Fruit fly (Drosophila melanogaster) whole organism, wandering third instar larva: ENCODE data around the gene Fancl.
A peak's percentile ranks its signal among the peaks of the same experiment; 100 is the strongest.

Experiments
- Abd-B ChIP-seq: fragments of >200 bp; optimal IDR thresholded peaks from 2 replicates; lab custom pipeline; 2017; ENCODE audit warnings: missing biosample characterization, missing genetic modification characterization
- CG32264 ChIP-seq: fragments of 200-800 bp; sonication (Bioruptor generic); optimal IDR thresholded peaks from 2 replicates; lab custom pipeline; 2016; ENCODE audit warnings: missing biosample characterization, missing genetic modification characterization
- CG9705 ChIP-seq: fragments of 200-800 bp; sonication (Bioruptor generic); optimal IDR thresholded peaks from 2 replicates; lab custom pipeline; 2018; ENCODE audit warnings: missing biosample characterization, mild to moderate bottlenecking, missing genetic modification characterization
- CrebA ChIP-seq: fragments of 200-800 bp; sonication (Bioruptor generic); optimal IDR thresholded peaks from 2 replicates; lab custom pipeline; 2016; ENCODE audit warnings: missing biosample characterization, mild to moderate bottlenecking, missing genetic modification characterization, borderline replicate concordance
- Dfd ChIP-seq: fragments of >200 bp; optimal IDR thresholded peaks from 2 replicates; lab custom pipeline; 2017; ENCODE audit warnings: missing biosample characterization, missing genetic modification characterization
- Dif ChIP-seq: fragments of 200-275, 200-300 bp; sonication (Bioruptor generic); optimal IDR thresholded peaks from 2 replicates; lab custom pipeline; 2018; ENCODE audit warnings: missing biosample characterization, missing genetic modification characterization; ENCODE audit not compliant: partially characterized antibody
- GATAd ChIP-seq: sonication (Bioruptor generic); optimal IDR thresholded peaks from 2 replicates; lab custom pipeline; 2016; ENCODE audit warnings: missing biosample characterization, missing genetic modification characterization
- HLH106 ChIP-seq: fragments of 200-800 bp; optimal IDR thresholded peaks from 3 replicates; lab custom pipeline; 2019; ENCODE audit warnings: missing biosample characterization, mild to moderate bottlenecking, missing genetic modification characterization, moderate library complexity
- Hnf4 ChIP-seq: fragments of 200-800 bp; sonication (Bioruptor generic); optimal IDR thresholded peaks from 2 replicates; lab custom pipeline; 2016; ENCODE audit warnings: missing biosample characterization, mild to moderate bottlenecking, missing genetic modification characterization
- Hr78 ChIP-seq: fragments of >200 bp; optimal IDR thresholded peaks from 2 replicates; lab custom pipeline; 2017; ENCODE audit warnings: missing biosample characterization, missing genetic modification characterization
- Hr83 ChIP-seq: fragments of 200-300 bp; sonication (Bioruptor generic); optimal IDR thresholded peaks from 2 replicates; lab custom pipeline; 2016; ENCODE audit warnings: missing biosample characterization, mild to moderate bottlenecking, missing genetic modification characterization, moderate library complexity; ENCODE audit not compliant: poor library complexity, severe bottlenecking
- Jra ChIP-seq: sonication (Bioruptor generic); optimal IDR thresholded peaks from 2 replicates; lab custom pipeline; 2016; ENCODE audit warnings: missing biosample characterization, missing genetic modification characterization
- Mio ChIP-seq: sonication (Bioruptor generic); optimal IDR thresholded peaks from 2 replicates; lab custom pipeline; 2016; ENCODE audit warnings: missing biosample characterization, missing genetic modification characterization
- Myc ChIP-seq: fragments of >200 bp; optimal IDR thresholded peaks from 2 replicates; lab custom pipeline; 2017
- N ChIP-seq: fragments of >200 bp; optimal IDR thresholded peaks from 2 replicates; lab custom pipeline; 2018; ENCODE audit warnings: missing biosample characterization, missing external identifiers, missing genetic modification characterization
- OdsH ChIP-seq: fragments of 200-800 bp; sonication (Bioruptor generic); optimal IDR thresholded peaks from 2 replicates; lab custom pipeline; 2016; ENCODE audit warnings: missing biosample characterization, mild to moderate bottlenecking, missing genetic modification characterization
- Rel ChIP-seq, 2 experiments: fragments of 200-800 bp; sonication (Bioruptor generic) in 1 of 2; optimal IDR thresholded peaks; 2 replicates in 1 of 2; 3 replicates in 1 of 2; lab custom pipeline; 2016 to 2019; ENCODE audit warnings: mild to moderate bottlenecking in 2 of 2, missing biosample characterization in 2 of 2, missing genetic modification characterization in 2 of 2, moderate library complexity in 1 of 2
- Sp1 ChIP-seq: fragments of 200-800 bp; sonication (Bioruptor generic); optimal IDR thresholded peaks from 3 replicates; lab custom pipeline; 2019; ENCODE audit warnings: missing biosample characterization, mild to moderate bottlenecking, missing genetic modification characterization, moderate library complexity
- Vsx2 ChIP-seq: fragments of 200-300, 225-300 bp; sonication (Bioruptor generic); optimal IDR thresholded peaks from 2 replicates; lab custom pipeline; 2018; ENCODE audit warnings: missing biosample characterization, missing genetic modification characterization; ENCODE audit not compliant: partially characterized antibody
- br ChIP-seq: fragments of 200-800 bp; sonication (Bioruptor generic); optimal IDR thresholded peaks from 2 replicates; lab custom pipeline; 2016; ENCODE audit warnings: missing biosample characterization, missing genetic modification characterization
- brk ChIP-seq: fragments of 200-800 bp; sonication (Bioruptor generic); optimal IDR thresholded peaks from 2 replicates; lab custom pipeline; 2016; ENCODE audit warnings: missing biosample characterization, mild to moderate bottlenecking, missing genetic modification characterization
- dl ChIP-seq, 2 experiments: fragments of 175-275, 200-275 bp in 1 of 2; fragments of 200-275 bp in 1 of 2; sonication (Bioruptor generic); optimal IDR thresholded peaks; lab custom pipeline; 2018; ENCODE audit warnings: mild to moderate bottlenecking in 2 of 2, missing biosample characterization in 2 of 2, missing genetic modification characterization in 2 of 2, moderate library complexity in 2 of 2; ENCODE audit not compliant: partially characterized antibody in 2 of 2, insufficient read depth in 1 of 2
- dmrt93B ChIP-seq: fragments of 200-800 bp; sonication (Bioruptor generic); optimal IDR thresholded peaks from 2 replicates; lab custom pipeline; 2018; ENCODE audit warnings: missing biosample characterization, mild to moderate bottlenecking, missing genetic modification characterization
- dsf ChIP-seq: sonication (Bioruptor generic); optimal IDR thresholded peaks from 2 replicates; lab custom pipeline; 2016; ENCODE audit warnings: missing biosample characterization, missing genetic modification characterization, borderline replicate concordance
- ey ChIP-seq: fragments of 200-800 bp; sonication (Bioruptor generic); optimal IDR thresholded peaks from 2 replicates; lab custom pipeline; 2016; ENCODE audit warnings: missing biosample characterization, missing genetic modification characterization
- foxo ChIP-seq, 2 experiments: fragments of 200-800 bp; sonication (Bioruptor generic); optimal IDR thresholded peaks; 2 replicates in 1 of 2; 3 replicates in 1 of 2; lab custom pipeline; 2016 to 2017; ENCODE audit warnings: missing biosample characterization in 2 of 2, missing genetic modification characterization in 2 of 2
- fru ChIP-seq: fragments of 200-800 bp; sonication (Bioruptor generic); optimal IDR thresholded peaks from 3 replicates; lab custom pipeline; 2016; ENCODE audit warnings: missing biosample characterization, mild to moderate bottlenecking, missing genetic modification characterization
- h ChIP-seq: fragments of 200-800 bp; sonication (Bioruptor generic); optimal IDR thresholded peaks from 3 replicates; lab custom pipeline; 2016; ENCODE audit warnings: missing biosample characterization, mild to moderate bottlenecking, missing genetic modification characterization
- jim ChIP-seq: fragments of 175-275, 200-325 bp; sonication (Bioruptor generic); optimal IDR thresholded peaks from 2 replicates; lab custom pipeline; 2016; ENCODE audit warnings: missing biosample characterization, mild to moderate bottlenecking, missing genetic modification characterization
- lola ChIP-seq: fragments of >200 bp; optimal IDR thresholded peaks from 2 replicates; lab custom pipeline; 2017; ENCODE audit warnings: missing biosample characterization, missing genetic modification characterization
- pan ChIP-seq: fragments of >200 bp; optimal IDR thresholded peaks from 2 replicates; lab custom pipeline; 2017
- psq ChIP-seq: fragments of 200-800 bp; sonication (Bioruptor generic); optimal IDR thresholded peaks from 3 replicates; lab custom pipeline; 2017; ENCODE audit warnings: missing biosample characterization, mild to moderate bottlenecking, missing genetic modification characterization, moderate library complexity
- rgr ChIP-seq: fragments of 200-800 bp; sonication (Bioruptor generic); optimal IDR thresholded peaks from 3 replicates; lab custom pipeline; 2016; ENCODE audit warnings: missing biosample characterization, mild to moderate bottlenecking, missing genetic modification characterization
- sage ChIP-seq: fragments of 200-800 bp; sonication (Bioruptor generic); optimal IDR thresholded peaks from 2 replicates; lab custom pipeline; 2016; ENCODE audit warnings: missing biosample characterization, mild to moderate bottlenecking, missing genetic modification characterization
- sv ChIP-seq: fragments of 200-800 bp; sonication (Bioruptor generic); optimal IDR thresholded peaks from 3 replicates; lab custom pipeline; 2016; ENCODE audit warnings: missing biosample characterization, missing genetic modification characterization
- tai ChIP-seq: sonication (Bioruptor generic); optimal IDR thresholded peaks from 2 replicates; lab custom pipeline; 2016; ENCODE audit warnings: missing biosample characterization, missing genetic modification characterization
- usp ChIP-seq: fragments of >200 bp; optimal IDR thresholded peaks from 2 replicates; lab custom pipeline; 2017; ENCODE audit warnings: missing biosample characterization, missing genetic modification characterization
- woc ChIP-seq: sonication (Bioruptor generic); optimal IDR thresholded peaks from 2 replicates; lab custom pipeline; 2016; ENCODE audit warnings: missing biosample characterization, mild to moderate bottlenecking, missing genetic modification characterization

The Fancl gene

dm6 chr3R:10055004-10055403, 2.3 kb upstream of the Fancl start:
- no peak for TF ChIP-seq woc (GFP tag; lab: Kevin White, UChicago)
- TF ChIP-seq, all 38 proteins: peak for 0

dm6 chr3R:10054278-10054975, 1.8 kb upstream of the Fancl start:
- TF ChIP-seq OdsH (GFP tag; lab: Kevin White, UChicago) (no peak), Hnf4 (GFP tag; lab: Kevin White, UChicago) (no peak), GATAd (GFP tag; lab: Kevin White, UChicago) (no peak), Hr83 (GFP tag; lab: Kevin White, UChicago) (peak; percentile 6), HLH106 (tag; lab: Kevin White, UChicago) (peak; percentile 28), foxo (GFP tag; optimal IDR thresholded peaks at IDR 0.05; lab: Kevin White, UChicago) (peak; percentile 2 to 27), CG9705 (GFP tag; lab: Kevin White, UChicago) (no peak), jim (no peak), Hr78 (GFP tag; lab: Kevin White, UChicago) (no peak), dl (GFP tag; optimal IDR thresholded peaks at IDR 0.05; lab: Kevin White, UChicago; ENCODE audit: insufficient read depth in 1 of 2, partially characterized antibody in 2 of 2) (no peak), woc (GFP tag; lab: Kevin White, UChicago) (no peak), psq (GFP tag; lab: Kevin White, UChicago) (no peak), CrebA (GFP tag; lab: Kevin White, UChicago) (no peak), N (no peak), lola (GFP tag; lab: Kevin White, UChicago) (no peak), Abd-B (GFP tag; lab: Kevin White, UChicago) (no peak), ey (no peak), Jra (GFP tag; lab: Kevin White, UChicago) (no peak), sage (no peak), dmrt93B (GFP tag; lab: Kevin White, UChicago) (no peak), pan (lab: Kevin White, UChicago) (no peak), Myc (lab: Kevin White, UChicago) (no peak), h (GFP tag; lab: Kevin White, UChicago) (peak; percentile 30), usp (GFP tag; lab: Kevin White, UChicago) (no peak), Rel (GFP tag; optimal IDR thresholded peaks at IDR 0.05; lab: Kevin White, UChicago) (peak; percentile 55), Rel (tag; optimal IDR thresholded peaks at IDR 0.05; lab: Kevin White, UChicago) (peak; percentile 46), Mio (GFP tag; lab: Kevin White, UChicago) (no peak), dsf (GFP tag; lab: Kevin White, UChicago) (no peak), br (GFP tag; lab: Kevin White, UChicago) (peak; percentile 6), fru (GFP tag; lab: Kevin White, UChicago) (peak; percentile 19), rgr (no peak), tai (GFP tag; lab: Kevin White, UChicago) (no peak), sv (no peak), Dfd (GFP tag; lab: Kevin White, UChicago) (no peak), Sp1 (GFP tag; lab: Kevin White, UChicago) (peak; percentile 60), brk (GFP tag; lab: Kevin White, UChicago) (peak; percentile 39), Dif (GFP tag; lab: Kevin White, UChicago) (no peak), CG32264 (no peak), Vsx2 (GFP tag; lab: Kevin White, UChicago) (peak; percentile 77)
- TF ChIP-seq, all 38 proteins: peak for 10
